Fruit fly (Drosophila melanogaster) S2 (cell line): Measurements from ENCODE around the gene CG14106.

Experiments used
- CG8478 ChIP-seq: fragments of >200 bp; optimal IDR thresholded peaks from 2 replicates; lab custom pipeline; 2018
- CTCF ChIP-seq, 2 experiments: fragments of >200 bp; optimal IDR thresholded peaks; 2 replicates each; lab custom pipeline; 2018

DNA sequence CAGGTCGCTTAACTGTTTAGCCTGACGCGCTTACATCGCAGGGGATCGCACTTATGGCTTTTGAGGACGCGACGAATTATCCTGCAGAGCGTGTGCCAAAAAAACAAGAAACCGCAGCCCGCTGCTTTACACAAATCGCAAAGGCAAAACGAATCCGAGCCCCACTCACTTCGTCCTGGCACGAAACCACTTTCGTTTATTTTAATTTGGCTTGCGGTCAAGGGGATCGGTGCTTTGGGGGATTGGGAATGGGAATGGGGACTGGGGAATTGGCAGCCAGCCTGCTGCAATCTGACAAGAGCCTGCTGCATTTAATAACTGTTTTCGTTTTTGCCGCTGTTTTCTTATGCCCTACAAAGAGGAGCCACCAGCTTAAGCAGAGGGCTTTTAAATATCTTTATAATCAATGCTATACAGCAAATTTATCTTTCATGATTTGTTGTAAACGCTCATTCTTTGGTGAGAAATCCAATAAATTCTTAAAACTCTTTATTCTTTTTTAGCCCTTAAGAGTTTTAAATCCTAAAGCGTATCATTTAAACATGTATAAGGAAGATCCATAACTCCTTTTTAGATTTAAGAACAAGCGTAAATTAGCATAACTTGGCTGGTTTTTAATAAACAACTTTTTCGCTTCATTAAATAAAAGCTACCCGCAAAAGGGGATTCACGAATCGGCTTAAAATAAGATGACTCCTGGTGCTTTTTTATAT, 15.5 kb downstream of the CG14106 start:
- TF ChIP-seq CTCF (optimal IDR thresholded peaks at IDR 0.05; lab: Kevin White, UChicago) = no peak
- TF ChIP-seq CG8478 (lab: Kevin White, UChicago) = no peak
